Fruit fly (Drosophila melanogaster) whole organism, embryonic: ENCODE results near the gene CG1889.

Source experiments
- ATbp ChIP-seq: fragments of 200-800 bp; sonication (Bioruptor generic); optimal IDR thresholded peaks from 2 replicates; lab custom pipeline; 2017; ENCODE audit warnings: missing biosample characterization, mild to moderate bottlenecking, missing genetic modification characterization, missing genetic modification reagents
- Abd-B ChIP-seq: fragments of 200-800 bp; sonication (Bioruptor generic); optimal IDR thresholded peaks from 2 replicates; lab custom pipeline; 2018; ENCODE audit warnings: missing biosample characterization, mild to moderate bottlenecking, missing genetic modification characterization, moderate library complexity
- CG10209 ChIP-seq: fragments of 200-800 bp; sonication (Bioruptor generic); optimal IDR thresholded peaks from 3 replicates; lab custom pipeline; 2017; ENCODE audit warnings: missing biosample characterization, mild to moderate bottlenecking, missing genetic modification characterization, missing genetic modification reagents
- CG10543 ChIP-seq: fragments of 200-800 bp; sonication (Bioruptor generic); optimal IDR thresholded peaks from 3 replicates; lab custom pipeline; 2017; ENCODE audit warnings: missing biosample characterization, mild to moderate bottlenecking, missing genetic modification characterization, moderate library complexity
- CG12155 ChIP-seq: fragments of 200-800 bp; sonication (Bioruptor generic); optimal IDR thresholded peaks from 3 replicates; lab custom pipeline; 2016; ENCODE audit warnings: missing biosample characterization, missing genetic modification characterization
- CG12769 ChIP-seq: fragments of 200-800 bp; sonication (Bioruptor generic); optimal IDR thresholded peaks from 2 replicates; lab custom pipeline; 2019; ENCODE audit warnings: missing biosample characterization, mild to moderate bottlenecking, missing genetic modification characterization, moderate library complexity
- CG13894 ChIP-seq: fragments of 200-800 bp; sonication (Bioruptor generic); optimal IDR thresholded peaks from 3 replicates; lab custom pipeline; 2018; ENCODE audit warnings: missing biosample characterization, mild to moderate bottlenecking, missing genetic modification characterization, moderate library complexity
- CG18476 ChIP-seq: fragments of 200-800 bp; sonication (Bioruptor generic); optimal IDR thresholded peaks from 2 replicates; lab custom pipeline; 2016; ENCODE audit warnings: missing biosample characterization, mild to moderate bottlenecking, missing genetic modification characterization
- CG18599 ChIP-seq: fragments of 200-800 bp; sonication (Bioruptor generic); optimal IDR thresholded peaks from 3 replicates; lab custom pipeline; 2017; ENCODE audit warnings: missing biosample characterization, missing genetic modification characterization, mild to moderate bottlenecking, moderate library complexity, missing genetic modification reagents
- CG2120 ChIP-seq: fragments of 200-800 bp; sonication (Bioruptor generic); optimal IDR thresholded peaks from 3 replicates; lab custom pipeline; 2016; ENCODE audit warnings: missing biosample characterization, missing genetic modification characterization
- CG34376 ChIP-seq: fragments of 200-800 bp; sonication (Bioruptor generic); optimal IDR thresholded peaks from 2 replicates; lab custom pipeline; 2018; ENCODE audit warnings: missing biosample characterization, mild to moderate bottlenecking, missing genetic modification characterization
- CG43689 ChIP-seq: fragments of 200-800 bp; sonication (Bioruptor generic); IDR thresholded peaks from 2 replicates; pipeline ENCODE4 v1.3.6; 2022; ENCODE audit warnings: missing biosample characterization, missing genetic modification characterization
- CG5245 ChIP-seq: fragments of 200-800 bp; sonication (Bioruptor generic); optimal IDR thresholded peaks from 3 replicates; lab custom pipeline; 2016; ENCODE audit warnings: missing biosample characterization, missing genetic modification characterization
- Dad ChIP-seq: fragments of 200-800 bp; sonication (Bioruptor generic); optimal IDR thresholded peaks from 3 replicates; lab custom pipeline; 2016; ENCODE audit warnings: missing biosample characterization, missing genetic modification characterization
- Fer1 ChIP-seq: fragments of 200-800 bp; sonication (Bioruptor generic); optimal IDR thresholded peaks from 2 replicates; lab custom pipeline; 2017; ENCODE audit warnings: missing biosample characterization, mild to moderate bottlenecking, missing genetic modification characterization
- HLHmδ ChIP-seq: fragments of 200-800 bp; sonication (Bioruptor generic); optimal IDR thresholded peaks from 2 replicates; lab custom pipeline; 2018; ENCODE audit warnings: missing biosample characterization, mild to moderate bottlenecking, missing genetic modification characterization, moderate library complexity
- Hr78 ChIP-seq, 2 experiments: fragments of 200-800 bp in 1 of 2; fragments of >200 bp in 1 of 2; sonication (Bioruptor generic) in 1 of 2; optimal IDR thresholded peaks; 2 replicates each; lab custom pipeline; 2017 to 2019; ENCODE audit warnings: missing biosample characterization in 2 of 2, missing genetic modification characterization in 2 of 2, mild to moderate bottlenecking in 1 of 2, moderate library complexity in 1 of 2
- Hsf ChIP-seq: fragments of 200-800 bp; sonication (Bioruptor generic); optimal IDR thresholded peaks from 3 replicates; lab custom pipeline; 2016; ENCODE audit warnings: missing biosample characterization, missing genetic modification characterization
- Mad ChIP-seq: fragments of 200-800 bp; sonication (Bioruptor generic); optimal IDR thresholded peaks from 2 replicates; lab custom pipeline; 2016; ENCODE audit warnings: missing biosample characterization, missing genetic modification characterization
- Med ChIP-seq: fragments of 200-800 bp; sonication (Bioruptor generic); peaks from one replicate; lab custom pipeline; 2016; ENCODE audit warnings: missing biosample characterization, missing genetic modification characterization, mild to moderate bottlenecking, inconsistent platforms, moderate library complexity
- Pdp1 ChIP-seq, 2 experiments: fragments of 200-800 bp; sonication (Bioruptor generic); optimal IDR thresholded peaks; 3 replicates each; lab custom pipeline; 2016; ENCODE audit warnings: missing biosample characterization in 2 of 2, missing genetic modification characterization in 2 of 2, mild to moderate bottlenecking in 1 of 2, moderate library complexity in 1 of 2
- abd-A ChIP-seq: fragments of 200-800 bp; sonication (Bioruptor generic); optimal IDR thresholded peaks from 3 replicates; lab custom pipeline; 2019; ENCODE audit warnings: missing biosample characterization, mild to moderate bottlenecking, missing genetic modification characterization, moderate library complexity
- ara ChIP-seq: fragments of 200-800 bp; sonication (Bioruptor generic); IDR thresholded peaks from 2 replicates; pipeline ENCODE4 v1.3.6; 2022; ENCODE audit warnings: missing biosample characterization, missing genetic modification characterization
- ase ChIP-seq: fragments of 200-800 bp; sonication (Bioruptor generic); IDR thresholded peaks from 3 replicates; pipeline ENCODE4 v1.3.6; 2022; ENCODE audit warnings: missing biosample characterization, missing genetic modification characterization
- cg ChIP-seq: fragments of 200-800 bp; sonication (Bioruptor generic); optimal IDR thresholded peaks from 3 replicates; lab custom pipeline; 2019; ENCODE audit warnings: missing biosample characterization, mild to moderate bottlenecking, missing genetic modification characterization, moderate library complexity
- chinmo ChIP-seq: fragments of 200-800 bp; sonication (Bioruptor generic); IDR thresholded peaks from 4 replicates; pipeline ENCODE4 v1.3.6; 2022; ENCODE audit warnings: missing biosample characterization, missing genetic modification characterization; ENCODE audit not compliant: partially characterized antibody
- dmrt11E ChIP-seq: fragments of 200-800 bp; sonication (Bioruptor generic); optimal IDR thresholded peaks from 3 replicates; lab custom pipeline; 2018; ENCODE audit warnings: missing biosample characterization, mild to moderate bottlenecking, missing genetic modification characterization, moderate library complexity
- dpn ChIP-seq, 2 experiments: fragments of 200-800 bp; sonication (Bioruptor generic); optimal IDR thresholded peaks; 3 replicates each; lab custom pipeline; 2016; ENCODE audit warnings: missing biosample characterization in 2 of 2, missing genetic modification characterization in 2 of 2
- ems ChIP-seq: fragments of 200-800 bp; sonication (Bioruptor generic); optimal IDR thresholded peaks from 3 replicates; lab custom pipeline; 2016; ENCODE audit warnings: missing biosample characterization, missing genetic modification characterization
- ftz-f1 ChIP-seq: fragments of 200-800 bp; sonication (Bioruptor generic); optimal IDR thresholded peaks from 2 replicates; lab custom pipeline; 2016; ENCODE audit warnings: missing biosample characterization, missing genetic modification characterization
- grn ChIP-seq: fragments of 200-800 bp; sonication (Bioruptor generic); optimal IDR thresholded peaks from 3 replicates; lab custom pipeline; 2017; ENCODE audit warnings: missing biosample characterization, missing genetic modification characterization
- jumu ChIP-seq: fragments of 200-800 bp; sonication (Bioruptor generic); optimal IDR thresholded peaks from 3 replicates; lab custom pipeline; 2016; ENCODE audit warnings: missing biosample characterization, missing genetic modification characterization
- mam ChIP-seq: fragments of 200-800 bp; sonication (Bioruptor generic); optimal IDR thresholded peaks from 3 replicates; lab custom pipeline; 2016; ENCODE audit warnings: missing biosample characterization, missing genetic modification characterization
- mirr ChIP-seq: fragments of 200-800 bp; sonication (Bioruptor generic); optimal IDR thresholded peaks from 3 replicates; lab custom pipeline; 2018; ENCODE audit warnings: missing biosample characterization, mild to moderate bottlenecking, missing genetic modification characterization
- pros ChIP-seq: fragments of 200-800 bp; sonication (Bioruptor generic); optimal IDR thresholded peaks from 3 replicates; lab custom pipeline; 2019; ENCODE audit warnings: missing biosample characterization, mild to moderate bottlenecking, missing genetic modification characterization, moderate library complexity
- psq ChIP-seq: fragments of 200-800 bp; sonication (Bioruptor generic); optimal IDR thresholded peaks from 2 replicates; lab custom pipeline; 2017; ENCODE audit warnings: missing biosample characterization, missing genetic modification characterization
- salm ChIP-seq: fragments of 200-800 bp; sonication (Bioruptor generic); optimal IDR thresholded peaks from 2 replicates; lab custom pipeline; 2018; ENCODE audit warnings: missing biosample characterization, mild to moderate bottlenecking, missing genetic modification characterization
- sd ChIP-seq: fragments of 200-800 bp; sonication (Bioruptor generic); optimal IDR thresholded peaks from 3 replicates; lab custom pipeline; 2018; ENCODE audit warnings: missing biosample characterization, mild to moderate bottlenecking, missing genetic modification characterization, moderate library complexity
- sug ChIP-seq: fragments of 200-800 bp; optimal IDR thresholded peaks from 2 replicates; lab custom pipeline; 2019; ENCODE audit warnings: missing biosample characterization, mild to moderate bottlenecking, missing genetic modification characterization, moderate library complexity

The CG1889 gene

dm6 chrX:9930882-9931281 is 34.2 kb upstream of the CG1889 start, which contains the start of gene Idgf4 (continued):
- TF ChIP-seq CG10209 (GFP tag; lab: Kevin White, UChicago) (peak; percentile 5), CG2120 (GFP tag; lab: Kevin White, UChicago) (peak; percentile 12), CG12155 (GFP tag; lab: Kevin White, UChicago) (peak; percentile 66), CG34376 (GFP tag; lab: Kevin White, UChicago) (peak; percentile 8), CG18476 (GFP tag; lab: Kevin White, UChicago) (peak; percentile 47), ems (no peak), HLHmδ (GFP tag; lab: Kevin White, UChicago) (no peak), CG5245 (GFP tag; lab: Kevin White, UChicago) (no peak), psq (GFP tag; lab: Kevin White, UChicago) (peak; percentile 70), ATbp (GFP tag; lab: Kevin White, UChicago) (peak; percentile 25), Hsf (GFP tag; lab: Kevin White, UChicago) (peak; percentile 12), salm (tag; lab: Kevin White, UChicago) (peak; percentile 7), ara (GFP tag; lab: Robert Waterston, UW) (no peak), ase (GFP tag; lab: Robert Waterston, UW) (no peak), Dad (GFP tag; lab: Kevin White, UChicago) (no peak), dmrt11E (tag; lab: Kevin White, UChicago) (peak; percentile 11), jumu (GFP tag; lab: Kevin White, UChicago) (no peak), pros (GFP tag; lab: Kevin White, UChicago) (no peak)
- TF ChIP-seq, all 482 proteins: peak for 35

- TF ChIP-seq Hr78 (GFP tag; optimal IDR thresholded peaks at IDR 0.05; lab: Kevin White, UChicago), result peak in 1 of 2 experiments; percentile 82
- no peak for TF ChIP-seq Mad (GFP tag; lab: Kevin White, UChicago)
- TF ChIP-seq Abd-B (GFP tag; lab: Kevin White, UChicago), result peak; percentile 17
- peak; percentile 51 for TF ChIP-seq CG10543 (GFP tag; lab: Kevin White, UChicago)
- TF ChIP-seq mirr (GFP tag; lab: Kevin White, UChicago), result peak; percentile 13
- peak; percentile 8 for TF ChIP-seq CG13894
- TF ChIP-seq CG43689, result no peak
- peak; percentile 37 for TF ChIP-seq sd (tag; lab: Kevin White, UChicago)
- peak; percentile 19 for TF ChIP-seq ftz-f1 (GFP tag; lab: Kevin White, UChicago)
- peak; percentile 43 for TF ChIP-seq cg
- TF ChIP-seq Fer1 (GFP tag; lab: Kevin White, UChicago), result no peak
- TF ChIP-seq Pdp1 (GFP tag; optimal IDR thresholded peaks at IDR 0.05; lab: Kevin White, UChicago), result peak in 1 of 2 experiments; percentile 81
- TF ChIP-seq sug, result peak; percentile 51
- TF ChIP-seq abd-A, result peak; percentile 55
- no peak for TF ChIP-seq dpn (GFP tag; optimal IDR thresholded peaks at IDR 0.05; lab: Kevin White, UChicago)
- TF ChIP-seq CG12769, result peak; percentile 48
- 0 out of 4 replicates have a peak, but pooled peaks have one; percentile 58 for TF ChIP-seq chinmo (GFP tag; lab: Robert Waterston, UW)
- peak; percentile 13 for TF ChIP-seq Med (GFP tag; lab: Kevin White, UChicago)
- peak; percentile 3 for TF ChIP-seq grn (GFP tag; lab: Kevin White, UChicago)
- no peak for TF ChIP-seq CG18599
- peak; percentile 68 for TF ChIP-seq CG34376 (GFP tag; lab: Kevin White, UChicago)
- no peak for TF ChIP-seq mam (GFP tag; lab: Kevin White, UChicago)
Observed at dm6 chrX:9932296-9932892, 32.6 kb upstream of the CG1889 start.
